Worm (Caenorhabditis elegans) whole organism, early embryonic: ENCODE measurements around the gene nol-56.

Experiments used
- B0310.2 ChIP-seq: sonication (generic microtip); optimal IDR thresholded peaks from 2 replicates; lab custom pipeline; 2016; ENCODE audit warnings: mild to moderate bottlenecking, missing genetic modification characterization, missing compliant biosample characterization
- F13C5.2 ChIP-seq: sonication (generic microtip); optimal IDR thresholded peaks from 2 replicates; lab custom pipeline; 2017; ENCODE audit warnings: mild to moderate bottlenecking, missing genetic modification characterization, inconsistent platforms, missing compliant biosample characterization
- aly-1 ChIP-seq: sonication (generic microtip); optimal IDR thresholded peaks from 2 replicates; lab custom pipeline; 2016; ENCODE audit warnings: missing genetic modification characterization, missing compliant biosample characterization
- ama-1 ChIP-seq: fragments of 150-350 bp; optimal IDR thresholded peaks from 2 replicates; lab custom pipeline; 2014
- ceh-13 ChIP-seq: fragments of 200-800 bp; sonication (Bioruptor generic); optimal IDR thresholded peaks from 2 replicates; lab custom pipeline; 2018; ENCODE audit warnings: mild to moderate bottlenecking, missing genetic modification characterization, missing compliant biosample characterization
- ceh-36 ChIP-seq: sonication (generic microtip); optimal IDR thresholded peaks from 2 replicates; lab custom pipeline; 2016; ENCODE audit warnings: missing genetic modification characterization, inconsistent platforms, missing compliant biosample characterization
- ets-7 ChIP-seq: sonication (generic microtip); optimal IDR thresholded peaks from 2 replicates; lab custom pipeline; 2016; ENCODE audit warnings: missing genotype, missing genetic modification characterization, missing compliant biosample characterization
- flt-1 ChIP-seq: fragments of 200-800 bp; sonication (Bioruptor generic); IDR thresholded peaks from 2 replicates; pipeline ENCODE4 v1.3.6; 2022; ENCODE audit warnings: missing genetic modification characterization, missing compliant biosample characterization
- hmbx-1 ChIP-seq: sonication (generic microtip); optimal IDR thresholded peaks from 2 replicates; lab custom pipeline; 2016; ENCODE audit warnings: mild to moderate bottlenecking, missing genetic modification characterization, missing compliant biosample characterization
- hmg-4 ChIP-seq: fragments of 200-800 bp; sonication (Bioruptor generic); optimal IDR thresholded peaks from 2 replicates; lab custom pipeline; 2018; ENCODE audit warnings: mild to moderate bottlenecking, missing genetic modification characterization, missing compliant biosample characterization
- hnd-1 ChIP-seq: sonication (generic microtip); optimal IDR thresholded peaks from 2 replicates; lab custom pipeline; 2016; ENCODE audit warnings: missing genetic modification characterization, missing compliant biosample characterization
- pes-1 ChIP-seq: fragments of 200-800 bp; sonication (Bioruptor generic); IDR thresholded peaks from 2 replicates; pipeline ENCODE4 v1.3.6; 2022; ENCODE audit warnings: missing genetic modification reagents, missing genetic modification characterization, missing compliant biosample characterization
- scrt-1 ChIP-seq: fragments of 200-800 bp; sonication (Bioruptor generic); IDR thresholded peaks from 2 replicates; pipeline ENCODE4 v1.3.6; 2022; ENCODE audit warnings: missing genetic modification characterization, missing compliant biosample characterization
- sea-1 ChIP-seq: fragments of 200-800 bp; sonication (Bioruptor generic); conservative IDR thresholded peaks from 2 replicates; pipeline ENCODE4 v1.3.6; 2022; ENCODE audit warnings: missing genetic modification characterization, missing compliant biosample characterization
- tbx-11 ChIP-seq: fragments of 200-800 bp; sonication (Bioruptor generic); IDR thresholded peaks from 2 replicates; pipeline ENCODE4 v1.3.6; 2022; ENCODE audit warnings: missing genetic modification characterization, missing compliant biosample characterization
- tbx-37 ChIP-seq: fragments of 200-800 bp; sonication (Bioruptor generic); conservative IDR thresholded peaks from 2 replicates; pipeline ENCODE4 v1.3.6; 2022; ENCODE audit warnings: missing genetic modification reagents, missing genetic modification characterization, missing compliant biosample characterization
- tra-4 ChIP-seq: sonication (generic microtip); optimal IDR thresholded peaks from 2 replicates; lab custom pipeline; 2017; ENCODE audit warnings: missing genetic modification characterization, missing compliant biosample characterization

The nol-56 gene

DNA sequence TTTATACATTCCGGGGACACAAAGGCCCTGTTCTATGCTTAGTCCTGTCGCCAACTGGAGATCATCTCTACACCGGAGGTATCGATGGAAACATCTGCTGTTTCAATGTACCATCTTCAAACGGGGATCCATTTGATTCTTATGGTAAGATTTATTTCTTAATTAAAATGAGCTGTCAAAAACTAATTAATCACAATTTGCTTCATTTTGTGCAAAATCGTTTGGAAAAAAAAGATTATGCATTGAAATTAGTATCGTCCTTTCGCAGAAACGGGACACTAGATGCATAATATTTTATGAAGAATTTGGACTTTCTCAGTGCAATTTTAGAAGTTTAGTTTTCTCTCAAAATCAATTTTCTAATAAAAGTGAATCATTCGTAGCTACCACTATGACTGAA is 11.1 kb upstream of the nol-56 start:
- TF ChIP-seq B0310.2 (tag; lab: Kevin White, UChicago) (no peak), tra-4 (no peak), scrt-1 (no peak), ets-7 (tag; lab: Kevin White, UChicago) (no peak), ceh-36 (tag; lab: Kevin White, UChicago) (no peak), hnd-1 (tag; lab: Kevin White, UChicago) (no peak), flt-1 (no peak), sea-1 (GFP tag; lab: Robert Waterston, UW) (no peak), tbx-11 (no peak), tbx-37 (GFP tag; lab: Robert Waterston, UW) (no peak), hmbx-1 (tag; lab: Kevin White, UChicago) (no peak), ceh-13 (GFP tag; lab: Kevin White, UChicago) (no peak), pes-1 (GFP tag; lab: Robert Waterston, UW) (no peak), hmg-4 (GFP tag; lab: Kevin White, UChicago) (no peak), F13C5.2 (tag; lab: Kevin White, UChicago) (no peak), aly-1 (tag; lab: Kevin White, UChicago) (no peak), ama-1 (lab: Kevin White, UChicago) (no peak)

DNA sequence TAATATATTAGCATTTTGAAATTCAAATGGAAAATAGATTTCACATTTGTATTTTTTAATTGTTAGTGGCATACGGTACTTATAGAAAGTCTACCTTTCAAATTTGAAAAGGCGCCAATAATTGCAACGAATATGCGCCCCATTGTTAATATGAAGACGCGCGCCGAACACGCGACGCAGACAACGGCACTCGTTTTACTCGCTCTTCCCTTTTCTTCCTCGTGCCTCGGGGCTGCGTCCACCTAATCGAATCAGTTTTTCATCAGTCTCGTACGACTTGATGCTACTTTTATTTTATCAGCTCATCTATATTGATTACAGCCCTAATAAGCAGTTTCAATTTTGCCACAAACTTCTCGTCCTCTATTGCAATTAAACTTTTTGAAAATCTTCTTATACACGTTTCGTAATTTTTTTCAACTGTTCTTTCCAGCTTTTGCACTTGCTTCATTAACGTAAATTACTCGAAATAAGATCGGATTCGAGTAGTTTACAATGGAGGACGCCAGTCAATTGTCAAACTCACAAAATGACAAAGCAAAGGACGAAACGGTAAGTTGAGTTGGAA is 9.1 kb upstream of the nol-56 start, which contains the start of gene cash-1:
cash-1 (plus strand) TSS at position 432 of the 568 bp plus-strand sequence.
- TF ChIP-seq hnd-1 (tag; lab: Kevin White, UChicago) = no peak
- no peak for TF ChIP-seq B0310.2 (tag; lab: Kevin White, UChicago)
- no peak for TF ChIP-seq hmbx-1 (tag; lab: Kevin White, UChicago)
- no peak for TF ChIP-seq hmg-4 (GFP tag; lab: Kevin White, UChicago)
- TF ChIP-seq pes-1 (GFP tag; lab: Robert Waterston, UW) = no peak

DNA sequence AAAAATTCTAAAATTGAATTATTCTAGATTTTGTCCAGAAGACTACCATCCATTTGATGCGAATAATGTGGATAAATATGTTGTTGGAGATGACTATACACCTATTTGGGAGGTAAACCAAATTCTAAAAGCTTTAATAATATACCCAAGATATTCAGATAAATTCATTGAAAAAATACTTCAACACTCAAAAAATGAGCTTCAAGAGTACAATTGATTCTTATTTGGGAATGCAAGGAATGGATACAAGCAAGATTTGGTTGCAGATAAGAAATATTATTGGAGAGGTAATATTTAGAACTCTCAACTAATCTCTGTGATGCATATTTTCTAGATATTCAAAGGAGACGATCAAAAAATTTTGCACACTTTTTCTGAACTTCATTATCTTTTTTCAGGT is 7.4 kb upstream of the nol-56 start:
- TF ChIP-seq B0310.2 (tag; lab: Kevin White, UChicago) (no peak), ceh-13 (GFP tag; lab: Kevin White, UChicago) (no peak), aly-1 (tag; lab: Kevin White, UChicago) (no peak), tbx-11 (no peak), pes-1 (GFP tag; lab: Robert Waterston, UW) (no peak), tbx-37 (GFP tag; lab: Robert Waterston, UW) (no peak), hmg-4 (GFP tag; lab: Kevin White, UChicago) (no peak), ets-7 (tag; lab: Kevin White, UChicago) (no peak), scrt-1 (no peak), tra-4 (no peak), hnd-1 (tag; lab: Kevin White, UChicago) (no peak), hmbx-1 (tag; lab: Kevin White, UChicago) (no peak), ceh-36 (tag; lab: Kevin White, UChicago) (no peak), flt-1 (no peak), sea-1 (GFP tag; lab: Robert Waterston, UW) (no peak), ama-1 (lab: Kevin White, UChicago) (no peak), F13C5.2 (tag; lab: Kevin White, UChicago) (no peak)

DNA sequence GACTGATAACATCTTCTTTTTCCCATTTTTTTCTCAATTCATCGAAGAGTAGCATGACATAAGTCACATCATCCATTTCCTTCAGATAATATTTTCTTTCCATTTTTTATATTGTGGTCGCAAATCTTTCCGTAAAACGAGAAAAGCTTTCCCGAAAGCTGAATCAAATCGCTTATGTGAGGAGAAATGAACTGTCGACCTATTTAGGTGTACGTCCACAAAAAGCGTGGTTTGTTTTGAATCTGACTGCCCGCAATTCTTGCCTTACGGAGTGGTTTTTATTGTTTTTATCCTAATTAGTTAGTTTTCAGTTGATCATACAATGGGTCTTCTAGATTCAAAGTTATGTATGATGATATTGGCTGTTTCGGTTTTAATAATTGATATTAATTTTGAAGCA is 5.5 kb upstream of the nol-56 start, which contains the start of gene ttll-15:
ttll-15 (plus strand) TSS at position 301 of the 400 bp plus-strand sequence.
- TF ChIP-seq hmg-4 (GFP tag; lab: Kevin White, UChicago) (no peak), pes-1 (GFP tag; lab: Robert Waterston, UW) (no peak)

DNA sequence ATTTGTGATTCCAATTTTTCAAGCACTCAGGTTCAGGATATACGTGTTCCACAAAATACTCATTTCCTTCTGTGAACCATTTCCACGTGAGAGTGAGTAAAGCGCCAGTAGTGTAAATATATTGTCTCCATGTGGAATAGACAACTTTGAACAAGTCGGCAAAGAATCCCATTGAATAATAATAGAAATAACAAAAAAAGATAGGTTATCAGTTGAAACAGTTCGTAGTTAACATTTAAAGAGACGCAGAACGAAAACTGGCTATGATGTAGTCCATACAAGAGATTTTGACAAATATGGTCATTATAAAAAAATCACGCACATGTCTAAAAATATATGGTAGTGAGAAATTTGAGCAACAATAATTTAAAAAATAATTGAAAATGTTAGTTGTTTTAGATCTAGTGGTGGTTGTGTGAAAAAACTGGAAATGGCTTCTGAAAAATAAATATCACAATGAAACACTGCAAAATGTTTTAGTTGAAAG is 4.7 kb upstream of the nol-56 start, which contains the start of gene ceeh-2:
ceeh-2 (minus strand) TSS at position 437 of the 487 bp plus-strand sequence.
- TF ChIP-seq flt-1 (no peak), tbx-37 (GFP tag; lab: Robert Waterston, UW) (no peak), scrt-1 (no peak), pes-1 (GFP tag; lab: Robert Waterston, UW) (no peak), tbx-11 (no peak), tra-4 (no peak), aly-1 (tag; lab: Kevin White, UChicago) (no peak), ceh-13 (GFP tag; lab: Kevin White, UChicago) (no peak), ceh-36 (tag; lab: Kevin White, UChicago) (no peak), sea-1 (GFP tag; lab: Robert Waterston, UW) (no peak), hnd-1 (tag; lab: Kevin White, UChicago) (no peak), B0310.2 (tag; lab: Kevin White, UChicago) (no peak), ama-1 (lab: Kevin White, UChicago) (no peak), hmg-4 (GFP tag; lab: Kevin White, UChicago) (no peak), F13C5.2 (tag; lab: Kevin White, UChicago) (no peak), hmbx-1 (tag; lab: Kevin White, UChicago) (no peak), ets-7 (tag; lab: Kevin White, UChicago) (no peak)

DNA sequence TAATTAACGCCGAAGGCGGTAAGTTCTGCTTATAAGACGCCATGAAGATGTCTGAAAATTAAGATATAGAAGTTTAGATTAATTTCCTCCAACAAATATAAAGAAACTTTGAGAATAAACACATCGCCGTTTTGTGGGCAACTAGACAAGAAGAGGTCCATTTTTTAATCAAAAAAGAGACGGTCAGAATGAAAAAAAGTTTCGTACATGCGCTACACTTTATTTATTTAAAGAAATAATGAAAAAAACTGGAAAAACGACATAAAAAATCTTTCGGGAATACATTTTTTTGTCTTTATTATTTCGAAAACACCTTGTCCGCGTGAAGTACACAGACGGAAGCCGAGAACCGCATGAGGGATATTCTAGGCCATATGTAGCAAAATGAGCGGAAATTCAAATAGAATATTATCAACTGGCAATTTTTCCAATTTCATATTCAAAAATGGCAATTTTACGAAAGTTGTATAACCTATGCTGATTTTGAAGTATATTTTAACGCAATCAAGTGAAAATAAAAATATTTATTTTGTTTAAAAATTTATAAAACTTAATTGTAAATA is 3.1 kb upstream of the nol-56 start, which contains the start of gene sluh-7:
sluh-7 (minus strand) TSS at position 51 of the 563 bp plus-strand sequence.
- peak; percentile 21 for TF ChIP-seq hnd-1 (tag; lab: Kevin White, UChicago)
- peak; percentile 86 for TF ChIP-seq tbx-37 (GFP tag; lab: Robert Waterston, UW)
- TF ChIP-seq F13C5.2 (tag; lab: Kevin White, UChicago) = peak; percentile 43
- no peak for TF ChIP-seq tbx-11
- TF ChIP-seq ets-7 (tag; lab: Kevin White, UChicago) = no peak
- TF ChIP-seq tra-4 = no peak
- TF ChIP-seq pes-1 (GFP tag; lab: Robert Waterston, UW) = no peak; the same call in 1 of the 2 replicates
- TF ChIP-seq aly-1 (tag; lab: Kevin White, UChicago) = no peak
- TF ChIP-seq ceh-13 (GFP tag; lab: Kevin White, UChicago) = peak; percentile 28
- TF ChIP-seq hmg-4 (GFP tag; lab: Kevin White, UChicago) = no peak
